Fruit fly (Drosophila melanogaster): ENCODE data around the gene CG8664.

Gene CG8664

DNA sequence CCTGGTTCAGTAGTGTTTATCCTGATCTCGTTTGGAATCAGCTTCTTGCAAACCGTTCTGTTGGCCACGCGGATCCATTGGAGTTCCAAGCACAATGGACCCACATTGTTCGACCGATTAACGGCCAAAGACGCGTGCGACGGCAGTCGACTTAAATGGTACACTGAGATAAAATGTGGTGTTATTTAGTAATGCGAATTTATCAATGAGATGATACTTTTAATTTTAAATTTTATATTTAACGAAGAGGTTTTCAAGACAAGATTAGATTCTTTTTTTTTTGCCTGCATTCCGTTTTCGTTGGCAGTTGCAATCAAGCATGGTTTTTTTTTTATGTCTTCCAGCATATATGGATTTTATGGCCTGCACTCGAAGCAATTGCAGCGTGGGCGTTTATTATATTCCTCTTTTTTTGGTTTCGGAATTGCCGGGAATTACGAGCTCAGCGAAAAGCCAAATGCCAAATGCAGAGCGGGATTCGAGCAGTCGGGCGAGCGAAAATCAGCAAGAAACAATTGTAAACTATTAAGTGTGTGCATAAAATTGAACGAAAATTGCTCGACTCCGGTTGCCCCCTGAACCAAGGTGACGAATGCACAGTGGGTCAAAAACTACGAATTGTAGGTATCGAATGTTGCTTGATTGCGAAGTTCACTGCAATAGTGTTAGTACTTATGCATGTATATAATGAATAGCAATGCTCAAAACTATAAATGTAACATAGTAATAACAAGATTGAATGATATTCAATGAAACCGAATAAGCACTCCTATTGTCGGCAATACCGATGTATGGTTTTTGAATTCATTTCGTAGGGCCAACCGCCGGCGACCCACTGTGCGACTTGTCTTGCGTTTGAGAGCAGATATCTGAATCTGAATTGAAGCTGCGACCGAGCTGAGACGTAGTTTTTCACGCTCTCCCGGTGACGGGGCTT, 16.6 kb upstream of the CG8664 start (continued):
- TF ChIP-seq B-H2 (GFP tag; optimal IDR thresholded peaks at IDR 0.05) (peak; percentile 86), CG14710 (tag; optimal IDR thresholded peaks at IDR 0.05) (peak; percentile 14), D19B (GFP tag; optimal IDR thresholded peaks at IDR 0.05) (peak; percentile 34), tap (tag; optimal IDR thresholded peaks at IDR 0.05) (peak; percentile 23), CG9932 (GFP tag; IDR thresholded peaks at IDR 0.05) (peak; percentile 79), CG18476 (GFP tag; optimal IDR thresholded peaks at IDR 0.05) (peak; percentile 2), Hmx (GFP tag; optimal IDR thresholded peaks at IDR 0.05) (no peak), BtbVII (GFP tag; optimal IDR thresholded peaks at IDR 0.05) (peak; percentile 62), HHEX (GFP tag; optimal IDR thresholded peaks at IDR 0.05) (peak; percentile 70), Dip3 (GFP tag; optimal IDR thresholded peaks at IDR 0.05) (peak; percentile 30), sqz (GFP tag; optimal IDR thresholded peaks at IDR 0.05) (no peak), CG31388 (GFP tag; optimal IDR thresholded peaks at IDR 0.05) (no peak), NC2β (GFP tag; optimal IDR thresholded peaks at IDR 0.05) (peak; percentile 49), dan (GFP tag; IDR thresholded peaks at IDR 0.05) (no peak), br (optimal IDR thresholded peaks at IDR 0.05) (no peak), p53 (GFP tag; optimal IDR thresholded peaks at IDR 0.05) (no peak), row (GFP tag; IDR thresholded peaks at IDR 0.05) (peak; percentile 85), CG3407 (GFP tag; optimal IDR thresholded peaks at IDR 0.05) (no peak), chn (GFP tag; optimal IDR thresholded peaks at IDR 0.05) (peak; percentile 50), Dbx (GFP tag; IDR thresholded peaks at IDR 0.05) (peak; percentile 74), fu2 (GFP tag; optimal IDR thresholded peaks at IDR 0.05) (peak; percentile 20), cwo (GFP tag; optimal IDR thresholded peaks at IDR 0.05) (peak; percentile 65), CG4360 (GFP tag; IDR thresholded peaks at IDR 0.05) (no peak), CG8944 (GFP tag; optimal IDR thresholded peaks at IDR 0.05) (peak; percentile 36), ERR (GFP tag; optimal IDR thresholded peaks at IDR 0.05) (peak; percentile 23), CG14050 (GFP tag; IDR thresholded peaks at IDR 0.05) (0 out of 3 replicates have a peak, but pooled peaks have one; percentile 37), CG17829 (tag; optimal IDR thresholded peaks at IDR 0.05) (peak; percentile 46), CG10321 (GFP tag; IDR thresholded peaks at IDR 0.05) (no peak), CG12104 (GFP tag; optimal IDR thresholded peaks at IDR 0.05) (peak; percentile 10), gcm2 (GFP tag; optimal IDR thresholded peaks at IDR 0.05) (peak; percentile 20), inv (GFP tag; IDR thresholded peaks at IDR 0.05; ENCODE audit: partially characterized antibody) (no peak), CG3995 (GFP tag; optimal IDR thresholded peaks at IDR 0.05) (no peak), pros (GFP tag; optimal IDR thresholded peaks at IDR 0.05) (peak; percentile 50), Lpt (GFP tag; optimal IDR thresholded peaks at IDR 0.05) (no peak), H2.0 (GFP tag; IDR thresholded peaks at IDR 0.05) (peak; percentile 56; the same call in 1 of the 2 replicates), Deaf1 (tag; optimal IDR thresholded peaks at IDR 0.05) (peak; percentile 38), gsb-n (tag; optimal IDR thresholded peaks at IDR 0.05) (peak; percentile 24), Hr39 (optimal IDR thresholded peaks at IDR 0.05) (no peak), CG9817 (tag; optimal IDR thresholded peaks at IDR 0.05) (peak; percentile 71), eve (GFP tag; optimal IDR thresholded peaks at IDR 0.05) (peak in 1 of 2 experiments; percentile 88), CG1024 (GFP tag; IDR thresholded peaks at IDR 0.05) (no peak), CG34224 (GFP tag; IDR thresholded peaks at IDR 0.05; ENCODE audit: partially characterized antibody) (no peak), nerfin-1 (tag; optimal IDR thresholded peaks at IDR 0.05) (peak; percentile 49), eyg (GFP tag; optimal IDR thresholded peaks at IDR 0.05) (peak; percentile 45), Rx (GFP tag; IDR thresholded peaks at IDR 0.05) (peak; percentile 39; the same call in 1 of the 2 replicates), hth (optimal IDR thresholded peaks at IDR 0.05) (no peak), CG1603 (tag; optimal IDR thresholded peaks at IDR 0.05) (peak; percentile 84), CG3163 (GFP tag; optimal IDR thresholded peaks at IDR 0.05) (peak; percentile 6), CG43689 (GFP tag; IDR thresholded peaks at IDR 0.05) (no peak), CG10462 (GFP tag; optimal IDR thresholded peaks at IDR 0.05) (no peak), CG6689 (GFP tag; IDR thresholded peaks at IDR 0.05) (peak; percentile 54)
